Fruit fly (Drosophila melanogaster): ENCODE data around the gene CG14435.
A peak's percentile ranks its signal among the peaks of the same experiment; 100 is the strongest.

Gene CG14435

DNA sequence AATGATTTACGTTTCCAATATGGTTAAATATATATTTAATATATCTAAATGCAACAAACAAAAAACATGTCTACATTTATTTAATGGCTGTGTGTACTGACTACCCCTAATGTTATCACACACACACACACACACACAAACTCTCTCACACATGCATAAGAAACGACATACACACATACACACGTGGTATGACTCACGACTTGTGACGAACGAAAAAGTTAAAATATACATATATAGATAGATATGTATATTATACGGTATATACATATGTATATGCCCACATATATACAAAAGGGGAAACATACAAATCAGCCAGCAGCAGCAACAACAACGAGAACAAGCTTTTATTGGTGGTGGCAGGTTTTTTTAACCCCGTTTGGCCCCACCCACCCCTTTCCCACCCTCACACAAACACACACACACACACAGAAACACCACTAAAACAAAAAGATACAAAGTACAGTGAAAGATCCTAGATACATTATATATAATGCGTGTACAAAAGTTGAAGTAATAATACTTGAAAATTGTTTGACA is 31.3 kb upstream of the CG14435 start (continued):
- TF ChIP-seq abd-A (tag; optimal IDR thresholded peaks at IDR 0.05) = peak; percentile 43
- TF ChIP-seq knrl (GFP tag; IDR thresholded peaks at IDR 0.05; ENCODE audit: partially characterized antibody) = 0 out of 3 replicates have a peak, but pooled peaks have one; percentile 6
- no peak for TF ChIP-seq CG7745 (tag; optimal IDR thresholded peaks at IDR 0.05)
- no peak for TF ChIP-seq CG30020 (tag; optimal IDR thresholded peaks at IDR 0.05)
- peak; percentile 45 for TF ChIP-seq CG13894 (tag; optimal IDR thresholded peaks at IDR 0.05)
- TF ChIP-seq CG13296 (GFP tag; optimal IDR thresholded peaks at IDR 0.05) = no peak
- no peak for TF ChIP-seq zfh1 (GFP tag; IDR thresholded peaks at IDR 0.05)
- no peak for TF ChIP-seq ind (GFP tag; optimal IDR thresholded peaks at IDR 0.05)
- TF ChIP-seq CG1792 (GFP tag; optimal IDR thresholded peaks at IDR 0.05) = no peak
- no peak for TF ChIP-seq kah (GFP tag; optimal IDR thresholded peaks at IDR 0.05)
- no peak for TF ChIP-seq CG4282 (GFP tag; optimal IDR thresholded peaks at IDR 0.05)
- TF ChIP-seq B-H2 (GFP tag; optimal IDR thresholded peaks at IDR 0.05) = no peak
- TF ChIP-seq Fer2 (tag; optimal IDR thresholded peaks at IDR 0.05) = no peak
- no peak for TF ChIP-seq CG16863 (GFP tag; optimal IDR thresholded peaks at IDR 0.05)
- no peak for TF ChIP-seq CG2889 (GFP tag; IDR thresholded peaks at IDR 0.05)
- TF ChIP-seq dmrt99B (tag; optimal IDR thresholded peaks at IDR 0.05) = peak; percentile 32
- no peak for TF ChIP-seq CG2202 (tag; optimal IDR thresholded peaks at IDR 0.05)
- no peak for TF ChIP-seq ham (GFP tag; IDR thresholded peaks at IDR 0.05)
- TF ChIP-seq fru (optimal IDR thresholded peaks at IDR 0.05) = no peak
- TF ChIP-seq CG12391 (tag; optimal IDR thresholded peaks at IDR 0.05) = peak; percentile 28
- TF ChIP-seq prd (optimal IDR thresholded peaks at IDR 0.05) = no peak
- 0 out of 3 replicates have a peak, but pooled peaks have one; percentile 5 for TF ChIP-seq prd (GFP tag; IDR thresholded peaks at IDR 0.05)
- TF ChIP-seq tgo (GFP tag; IDR thresholded peaks at IDR 0.05) = no peak
- no peak for TF ChIP-seq z (GFP tag; IDR thresholded peaks at IDR 0.05)
- TF ChIP-seq CG16813 (GFP tag; IDR thresholded peaks at IDR 0.05; ENCODE audit: partially characterized antibody) = no peak
- TF ChIP-seq HmgZ (tag; optimal IDR thresholded peaks at IDR 0.05) = no peak
- peak; percentile 80 for TF ChIP-seq cg (GFP tag; optimal IDR thresholded peaks at IDR 0.05)
- no peak for TF ChIP-seq CG6654 (GFP tag; optimal IDR thresholded peaks at IDR 0.05)
- no peak for TF ChIP-seq CG8089 (GFP tag; optimal IDR thresholded peaks at IDR 0.05)
- no peak for TF ChIP-seq gce (GFP tag; IDR thresholded peaks at IDR 0.05)
- TF ChIP-seq CG12219 (GFP tag; optimal IDR thresholded peaks at IDR 0.05) = no peak
- no peak for TF ChIP-seq amos (GFP tag; IDR thresholded peaks at IDR 0.05; ENCODE audit: partially characterized antibody)
- TF ChIP-seq CG31224 (GFP tag; IDR thresholded peaks at IDR 0.05) = no peak
- peak in 1 of 2 experiments; percentile 33 for TF ChIP-seq Hr51 (GFP tag; optimal IDR thresholded peaks at IDR 0.05)
- TF ChIP-seq sqz (GFP tag; optimal IDR thresholded peaks at IDR 0.05) = peak; percentile 67
- no peak for TF ChIP-seq CG1647 (GFP tag; optimal IDR thresholded peaks at IDR 0.05)
- TF ChIP-seq CG7839 (tag; optimal IDR thresholded peaks at IDR 0.05) = peak; percentile 32
- TF ChIP-seq lov (optimal IDR thresholded peaks at IDR 0.05) = no peak
- TF ChIP-seq lov (GFP tag; IDR thresholded peaks at IDR 0.05) = no peak
- TF ChIP-seq CG5180 (GFP tag; optimal IDR thresholded peaks at IDR 0.05) = no peak
- no peak for TF ChIP-seq Gug (GFP tag; IDR thresholded peaks at IDR 0.05)
- TF ChIP-seq tup (GFP tag; optimal IDR thresholded peaks at IDR 0.05) = no peak
- TF ChIP-seq Nf-YC (tag; optimal IDR thresholded peaks at IDR 0.05) = peak; percentile 44
- TF ChIP-seq Sin3A (optimal IDR thresholded peaks at IDR 0.05) = no peak
- TF ChIP-seq CG17359 (tag; optimal IDR thresholded peaks at IDR 0.05) = no peak
- peak; percentile 11 for TF ChIP-seq nom (GFP tag; optimal IDR thresholded peaks at IDR 0.05)
- TF ChIP-seq dysf (GFP tag; IDR thresholded peaks at IDR 0.05) = no peak
- TF ChIP-seq nerfin-1 (tag; optimal IDR thresholded peaks at IDR 0.05) = no peak
- 0 out of 2 replicates have a peak, but pooled peaks have one; percentile 18 for TF ChIP-seq Rfx (GFP tag; IDR thresholded peaks at IDR 0.05)
- TF ChIP-seq ab (GFP tag; optimal IDR thresholded peaks at IDR 0.05) = no peak
- no peak for TF ChIP-seq slp2 (GFP tag; optimal IDR thresholded peaks at IDR 0.05)

Measured in whole organism, embryonic.